Worm (Caenorhabditis elegans) whole organism, midembryonic: ENCODE data around the gene let-19.

Experiments used
- ztf-23 ChIP-seq: fragments of 200-800 bp; sonication (Bioruptor generic); IDR thresholded peaks from 2 replicates; pipeline ENCODE4 v1.3.6; 2022; ENCODE audit warnings: missing genetic modification reagents, missing genetic modification characterization, missing compliant biosample characterization
- ztf-29 ChIP-seq: fragments of 200-800 bp; sonication (Bioruptor generic); IDR thresholded peaks from 2 replicates; pipeline ENCODE4 v1.3.6; 2022; ENCODE audit warnings: missing genetic modification reagents, missing genetic modification characterization, missing compliant biosample characterization

- no peak for TF ChIP-seq ztf-23
- no peak for TF ChIP-seq ztf-29 (GFP tag; lab: Robert Waterston, UW)
These were observed at the start of gene let-19 for ce11 chrII:8770675-8771074.
